Worm (Caenorhabditis elegans) whole organism, mixed stage, embryonic: ENCODE data around the gene lias-1.
A peak's percentile ranks its signal among the peaks of the same experiment; 100 is the strongest.

Experiments
- M03D4.4 ChIP-seq: sonication (generic microtip); optimal IDR thresholded peaks from 2 replicates; lab custom pipeline; 2017; ENCODE audit warnings: mild to moderate bottlenecking, missing genetic modification characterization, missing compliant biosample characterization
- bed-3 ChIP-seq: fragments of 200-800 bp; sonication (Bioruptor generic); optimal IDR thresholded peaks from 3 replicates; lab custom pipeline; 2018; ENCODE audit warnings: mild to moderate bottlenecking, missing genetic modification characterization, moderate library complexity, missing compliant biosample characterization
- blmp-1 ChIP-seq: fragments of 150-350 bp; optimal IDR thresholded peaks from 2 replicates; lab custom pipeline; 2014; ENCODE audit warnings: missing biosample characterization, missing genetic modification characterization
- ceh-39 ChIP-seq: fragments of 150-350 bp; optimal IDR thresholded peaks from 2 replicates; lab custom pipeline; 2014; ENCODE audit warnings: missing biosample characterization, missing genetic modification characterization
- ceh-43 ChIP-seq: fragments of 200-800 bp; sonication (Bioruptor generic); optimal IDR thresholded peaks from 2 replicates; lab custom pipeline; 2018; ENCODE audit warnings: mild to moderate bottlenecking, missing genetic modification characterization, moderate library complexity, missing compliant biosample characterization
- ces-1 ChIP-seq: fragments of 150-350 bp; optimal IDR thresholded peaks from 2 replicates; lab custom pipeline; 2014; ENCODE audit warnings: missing biosample characterization, missing genetic modification reagents, missing genetic modification characterization
- cnd-1 ChIP-seq: fragments of 200-800 bp; sonication (Bioruptor generic); optimal IDR thresholded peaks from 2 replicates; lab custom pipeline; 2018; ENCODE audit warnings: mild to moderate bottlenecking, missing genetic modification characterization, missing compliant biosample characterization
- drap-1 ChIP-seq: fragments of 200-800 bp; sonication (Bioruptor generic); optimal IDR thresholded peaks from 3 replicates; lab custom pipeline; 2018; ENCODE audit warnings: mild to moderate bottlenecking, missing genetic modification characterization, missing compliant biosample characterization
- elt-1 ChIP-seq: sonication (generic microtip); optimal IDR thresholded peaks from 2 replicates; lab custom pipeline; 2017; ENCODE audit warnings: missing genetic modification characterization, mild to moderate bottlenecking, missing compliant biosample characterization, antibody characterized with exemption, moderate library complexity, borderline replicate concordance; ENCODE audit not compliant: insufficient read depth
- flh-1 ChIP-seq: fragments of 200-800 bp; sonication (Bioruptor generic); optimal IDR thresholded peaks from 2 replicates; lab custom pipeline; 2018; ENCODE audit warnings: mild to moderate bottlenecking, missing genetic modification characterization, moderate library complexity, missing compliant biosample characterization
- ham-2 ChIP-seq: fragments of 200-800 bp; sonication (Bioruptor generic); optimal IDR thresholded peaks from 2 replicates; lab custom pipeline; 2018; ENCODE audit warnings: mild to moderate bottlenecking, missing genetic modification characterization, missing compliant biosample characterization
- hlh-1 ChIP-seq: fragments of 150-350 bp; optimal IDR thresholded peaks from 2 replicates; lab custom pipeline; 2014; ENCODE audit warnings: missing biosample characterization, missing genetic modification reagents, missing genetic modification characterization
- lin-13 ChIP-seq: fragments of 150-350 bp; optimal IDR thresholded peaks from 2 replicates; lab custom pipeline; 2014; ENCODE audit warnings: missing biosample characterization, missing genetic modification characterization
- lin-32 ChIP-seq: fragments of 200-800 bp; sonication (Bioruptor generic); optimal IDR thresholded peaks from 2 replicates; lab custom pipeline; 2018; ENCODE audit warnings: mild to moderate bottlenecking, missing genetic modification characterization, missing compliant biosample characterization
- lsy-2 ChIP-seq: fragments of 150-350 bp; optimal IDR thresholded peaks from 2 replicates; lab custom pipeline; 2014; ENCODE audit warnings: missing biosample characterization, missing genetic modification characterization
- mab-5 ChIP-seq: fragments of 150-350 bp; optimal IDR thresholded peaks from 2 replicates; lab custom pipeline; 2014; ENCODE audit warnings: missing biosample characterization, missing genetic modification characterization
- mep-1 ChIP-seq: fragments of 150-350 bp; optimal IDR thresholded peaks from 2 replicates; lab custom pipeline; 2017; ENCODE audit warnings: missing biosample characterization, missing genetic modification reagents, missing genetic modification characterization, inconsistent platforms
- mls-2 ChIP-seq: sonication (generic microtip); optimal IDR thresholded peaks from 2 replicates; lab custom pipeline; 2016; ENCODE audit warnings: mild to moderate bottlenecking, missing genetic modification characterization, moderate library complexity, missing compliant biosample characterization
- nhr-12 ChIP-seq: fragments of 150-350 bp; optimal IDR thresholded peaks from 2 replicates; lab custom pipeline; 2014; ENCODE audit warnings: missing biosample characterization, missing genetic modification characterization
- nhr-237 ChIP-seq: fragments of 150-350 bp; optimal IDR thresholded peaks from 2 replicates; lab custom pipeline; 2014; ENCODE audit warnings: missing biosample characterization, missing genetic modification characterization
- nhr-28 ChIP-seq: fragments of 150-350 bp; optimal IDR thresholded peaks from 2 replicates; lab custom pipeline; 2014; ENCODE audit warnings: missing biosample characterization, missing genetic modification characterization
- nhr-76 ChIP-seq: sonication (generic microtip); optimal IDR thresholded peaks from 2 replicates; lab custom pipeline; 2017; ENCODE audit warnings: missing biosample characterization, missing genetic modification characterization
- pha-4 ChIP-seq: fragments of 150-350 bp; optimal IDR thresholded peaks from 2 replicates; lab custom pipeline; 2018; ENCODE audit warnings: missing biosample characterization, missing genetic modification reagents, missing genetic modification characterization
- sem-2 ChIP-seq: fragments of 200-800 bp; sonication (Bioruptor generic); optimal IDR thresholded peaks from 2 replicates; lab custom pipeline; 2018; ENCODE audit warnings: mild to moderate bottlenecking, missing genetic modification characterization, missing compliant biosample characterization
- snpc-4 ChIP-seq: fragments of 150-350 bp; optimal IDR thresholded peaks from 2 replicates; lab custom pipeline; 2014; ENCODE audit warnings: missing biosample characterization, missing genetic modification characterization
- sptf-1 ChIP-seq: sonication (generic microtip); optimal IDR thresholded peaks from 2 replicates; lab custom pipeline; 2017; ENCODE audit warnings: mild to moderate bottlenecking, missing genetic modification characterization, moderate library complexity, missing compliant biosample characterization
- tbx-8 ChIP-seq: fragments of 200-800 bp; sonication (Bioruptor generic); optimal IDR thresholded peaks from 2 replicates; lab custom pipeline; 2018; ENCODE audit warnings: mild to moderate bottlenecking, missing genetic modification characterization, moderate library complexity, missing compliant biosample characterization
- unc-120 ChIP-seq: sonication (generic microtip); optimal IDR thresholded peaks from 2 replicates; lab custom pipeline; 2017; ENCODE audit warnings: missing genetic modification characterization, missing compliant biosample characterization; ENCODE audit not compliant: poor library complexity, severe bottlenecking
- unc-62 ChIP-seq: fragments of 150-350 bp; optimal IDR thresholded peaks from 2 replicates; lab custom pipeline; 2014; ENCODE audit warnings: missing biosample characterization, missing genetic modification reagents, missing genetic modification characterization
- zip-8 ChIP-seq: fragments of 150-350 bp; optimal IDR thresholded peaks from 2 replicates; lab custom pipeline; 2014; ENCODE audit warnings: missing biosample characterization, missing genetic modification characterization

lias-1 gene

DNA sequence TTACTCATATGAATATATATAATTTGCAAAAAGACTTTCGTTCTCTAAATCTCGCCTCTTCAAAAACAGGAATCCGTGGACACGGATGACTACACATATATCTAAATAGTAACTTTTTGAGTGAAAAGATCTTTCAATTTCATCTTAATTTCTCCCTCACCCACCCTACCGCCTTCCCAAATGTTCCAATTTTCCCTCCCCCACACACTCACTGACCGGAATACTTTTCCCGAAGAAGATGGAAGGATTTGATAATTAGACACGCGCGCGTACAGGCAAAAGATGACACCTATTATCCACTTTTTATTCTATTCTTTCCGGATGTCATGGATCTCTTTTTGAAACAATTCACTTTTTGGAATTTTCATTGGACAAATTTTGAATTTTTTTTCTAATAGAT lies 24.0 kb downstream of the lias-1 start:
- TF ChIP-seq ceh-43 (GFP tag; lab: Kevin White, UChicago) (no peak), nhr-76 (tag; lab: Kevin White, UChicago) (no peak), ceh-39 (tag; lab: Kevin White, UChicago) (no peak), unc-120 (tag; lab: Kevin White, UChicago) (no peak), nhr-12 (no peak), mab-5 (tag; lab: Kevin White, UChicago) (no peak), ces-1 (GFP tag; lab: Kevin White, UChicago) (no peak), zip-8 (tag; lab: Kevin White, UChicago) (no peak), mep-1 (tag; lab: Kevin White, UChicago) (no peak), cnd-1 (no peak), sptf-1 (tag; lab: Kevin White, UChicago) (no peak)

DNA sequence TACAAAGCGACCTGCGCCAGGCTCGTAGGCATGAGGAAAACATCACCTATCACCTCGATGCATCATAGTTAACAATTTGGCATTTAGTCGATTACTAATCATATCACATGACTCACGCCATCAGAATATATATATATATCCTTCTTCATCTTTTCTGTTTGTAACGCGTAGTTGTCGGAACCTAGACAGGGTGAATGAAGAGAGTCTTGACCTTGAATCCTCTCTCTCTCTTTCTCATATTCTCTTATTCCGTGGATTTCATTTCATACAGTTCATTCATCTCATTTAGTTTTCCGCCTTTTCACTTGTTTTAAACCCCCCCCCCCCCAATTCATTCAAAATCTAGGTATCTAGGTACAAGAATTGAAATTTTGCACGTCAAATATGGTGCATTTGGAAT lies 24.7 kb downstream of the lias-1 start:
- TF ChIP-seq nhr-12 (no peak), lin-13 (tag; lab: Kevin White, UChicago) (no peak), pha-4 (tag; lab: Kevin White, UChicago) (no peak), tbx-8 (GFP tag; lab: Kevin White, UChicago) (peak; percentile 9)

DNA sequence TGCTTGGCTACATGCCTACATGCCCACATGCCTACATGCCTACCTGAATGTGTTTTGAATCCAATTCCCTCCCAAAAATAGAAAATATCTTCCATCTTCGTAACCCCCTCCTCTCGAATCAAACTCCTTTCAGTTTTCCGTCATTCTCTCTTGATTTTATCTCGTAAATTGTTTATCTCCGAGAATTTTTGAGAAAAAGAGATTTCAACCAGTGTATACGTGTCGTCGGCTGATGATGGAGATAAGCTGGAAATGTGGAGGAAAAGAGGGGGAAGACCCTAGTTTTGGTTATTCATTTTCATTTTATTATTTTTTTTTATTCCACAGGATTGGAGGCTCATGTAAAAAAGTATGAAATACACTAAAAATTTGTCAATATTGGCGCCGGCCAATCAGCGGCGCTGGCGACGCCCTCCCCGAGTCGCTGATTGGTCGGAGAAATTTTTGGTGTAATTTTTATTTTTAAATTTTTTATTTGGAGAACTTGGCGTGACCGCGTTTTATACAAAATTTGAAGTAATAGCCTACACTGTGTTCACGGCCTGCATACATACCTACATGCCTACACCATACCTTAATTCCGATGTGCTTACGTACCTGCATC lies 26.0 kb downstream of the lias-1 start:
- TF ChIP-seq flh-1: no peak
- peak; percentile 89 for TF ChIP-seq elt-1

DNA sequence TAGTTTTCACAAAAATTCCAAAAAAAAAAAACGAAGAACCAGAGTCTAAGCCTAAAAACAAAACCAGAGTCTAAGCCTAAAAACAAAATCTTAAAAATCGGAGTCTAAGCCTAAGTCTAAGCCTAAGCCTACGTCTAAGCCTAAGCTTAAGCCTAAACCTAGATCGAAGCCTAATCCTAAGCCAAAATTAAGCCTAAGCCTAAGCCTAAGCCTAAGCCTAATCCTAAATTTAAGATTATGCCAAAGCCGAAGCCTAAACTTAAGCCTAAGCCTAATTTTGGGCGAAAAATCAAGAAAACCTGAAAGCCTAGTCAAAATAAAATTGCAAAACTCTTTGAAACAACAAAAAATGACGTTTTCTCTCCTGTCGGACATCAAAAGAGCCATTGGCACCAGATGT lies 27.5 kb downstream of the lias-1 start:
- TF ChIP-seq sptf-1 (tag; lab: Kevin White, UChicago): no peak
- no peak for TF ChIP-seq M03D4.4 (tag; lab: Kevin White, UChicago)
- no peak for TF ChIP-seq hlh-1 (tag; lab: Kevin White, UChicago)

DNA sequence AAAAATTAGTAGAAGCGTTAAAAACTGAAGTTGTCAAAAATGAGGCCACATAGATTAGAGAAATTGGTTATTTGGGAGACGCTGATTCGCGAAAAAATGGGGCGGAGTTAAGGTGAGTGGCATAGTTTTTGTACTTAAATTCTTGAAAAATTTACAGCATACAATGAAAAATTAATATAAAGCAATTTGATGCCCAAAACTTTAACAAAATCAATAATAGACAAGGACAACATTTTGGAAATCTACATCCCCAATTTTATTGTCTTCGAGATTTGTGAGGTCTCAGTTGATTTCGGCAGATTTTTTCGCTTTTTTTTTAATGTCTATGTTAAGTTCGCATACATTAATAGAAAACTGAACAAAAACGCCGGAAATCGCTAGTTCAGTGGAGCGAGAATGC lies 28.7 kb downstream of the lias-1 start:
- TF ChIP-seq ces-1 (GFP tag; lab: Kevin White, UChicago): peak; percentile 31
- peak; percentile 29 for TF ChIP-seq mls-2 (tag; lab: Kevin White, UChicago)
- peak; percentile 61 for TF ChIP-seq bed-3 (GFP tag; lab: Kevin White, UChicago)
- TF ChIP-seq unc-62 (GFP tag; lab: Kevin White, UChicago): no peak
- no peak for TF ChIP-seq hlh-1 (tag; lab: Kevin White, UChicago)
- TF ChIP-seq snpc-4: no peak
- TF ChIP-seq sptf-1 (tag; lab: Kevin White, UChicago): peak; percentile 66
- TF ChIP-seq mab-5 (tag; lab: Kevin White, UChicago): no peak
- no peak for TF ChIP-seq nhr-28
- no peak for TF ChIP-seq M03D4.4 (tag; lab: Kevin White, UChicago)
- no peak for TF ChIP-seq lsy-2 (tag; lab: Kevin White, UChicago)
- TF ChIP-seq flh-1: no peak
- TF ChIP-seq lin-32 (GFP tag; lab: Kevin White, UChicago): peak; percentile 35
- peak; percentile 73 for TF ChIP-seq tbx-8 (GFP tag; lab: Kevin White, UChicago)
- TF ChIP-seq sem-2: peak; percentile 10
- TF ChIP-seq ceh-39 (tag; lab: Kevin White, UChicago): no peak
- no peak for TF ChIP-seq ham-2
- TF ChIP-seq cnd-1: peak; percentile 22
- TF ChIP-seq blmp-1: no peak
- TF ChIP-seq nhr-237 (tag; lab: Kevin White, UChicago): no peak

DNA sequence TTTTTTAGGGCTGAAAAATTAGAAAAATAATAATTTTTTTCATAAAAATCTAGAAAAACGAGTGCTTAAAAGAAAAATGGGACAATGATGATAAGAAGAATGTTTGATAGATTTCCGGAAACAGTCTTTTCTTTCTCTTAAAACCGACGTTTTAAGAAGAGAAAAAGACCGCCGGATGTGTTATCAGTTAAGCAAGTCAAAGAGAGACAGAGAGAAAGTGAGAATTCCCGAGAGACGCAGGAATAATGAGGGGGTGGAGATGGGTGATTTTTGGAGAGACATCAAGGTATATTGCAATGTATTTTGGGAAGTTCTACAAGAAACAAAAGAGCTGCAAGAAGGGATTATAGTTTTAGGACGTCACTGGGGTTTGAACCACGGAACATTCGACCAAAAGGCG lies 29.4 kb downstream of the lias-1 start, which contains the start of gene C34C12.9:
TSS of gene C34C12.9 (minus strand) at position 16 of the 400 bp plus-strand sequence.
- TF ChIP-seq elt-1: no peak
- no peak for TF ChIP-seq flh-1
- no peak for TF ChIP-seq nhr-237 (tag; lab: Kevin White, UChicago)
- no peak for TF ChIP-seq drap-1 (GFP tag; lab: Kevin White, UChicago)
- no peak for TF ChIP-seq lsy-2 (tag; lab: Kevin White, UChicago)
- no peak for TF ChIP-seq ham-2
